Worm (Caenorhabditis elegans): Measurements from ENCODE around the gene F14F7.7.

DNA sequence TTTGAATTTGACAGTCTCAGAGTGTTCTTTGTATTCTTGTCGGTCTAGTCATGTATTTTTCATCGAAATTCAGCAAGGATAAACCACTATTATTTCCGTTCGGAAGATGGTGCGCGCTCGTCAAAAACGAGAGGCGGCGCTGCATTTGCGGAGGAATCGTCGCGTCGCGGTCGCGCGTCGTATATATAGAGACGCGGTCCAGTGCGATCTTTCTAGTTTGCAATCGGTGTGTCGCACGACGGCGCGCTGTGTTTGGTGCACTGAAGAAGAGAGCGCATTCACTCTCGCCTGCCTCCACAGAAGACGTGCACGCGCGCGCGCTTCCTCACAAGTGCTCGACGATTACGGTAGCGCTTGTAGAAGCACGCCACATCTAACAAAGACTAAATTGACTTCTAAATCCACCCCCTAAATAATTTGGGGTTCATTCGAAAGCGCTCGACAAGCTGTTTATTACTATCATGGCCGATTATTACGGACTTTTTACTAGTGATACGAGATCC is 39.9 kb downstream of the F14F7.7 start, which contains the start of gene Y39E4B.6:
- TF ChIP-seq nhr-11 (tag; optimal IDR thresholded peaks at IDR 0.05) (peak; percentile 92), unc-39 (tag; optimal IDR thresholded peaks at IDR 0.05) (peak; percentile 40), lin-39 (tag; optimal IDR thresholded peaks at IDR 0.05) (peak; percentile 99), snpc-4 (tag; optimal IDR thresholded peaks at IDR 0.05) (no peak), ztf-11 (tag; optimal IDR thresholded peaks at IDR 0.05) (peak; percentile 23), eor-1 (tag; optimal IDR thresholded peaks at IDR 0.05) (peak; percentile 79 to 96)

Measured in whole organism, L3 larva.